Fruit fly (Drosophila melanogaster) whole organism, embryonic: Measurements from ENCODE around the gene Lcp65Ag2.

Source experiments
- CG17568 ChIP-seq: fragments of 200-800 bp; sonication (Bioruptor generic); optimal IDR thresholded peaks from 2 replicates; lab custom pipeline; 2018; ENCODE audit warnings: missing biosample characterization, mild to moderate bottlenecking, missing genetic modification characterization, moderate library complexity
- CG18619 ChIP-seq: fragments of 200-800 bp; sonication (Bioruptor generic); optimal IDR thresholded peaks from 3 replicates; lab custom pipeline; 2017; ENCODE audit warnings: missing biosample characterization, mild to moderate bottlenecking, missing genetic modification characterization
- bbx ChIP-seq: fragments of 200-800 bp; sonication (Bioruptor generic); IDR thresholded peaks from 2 replicates; pipeline ENCODE4 v1.3.6; 2022; ENCODE audit warnings: missing biosample characterization, missing genetic modification characterization; ENCODE audit not compliant: partially characterized antibody

DNA sequence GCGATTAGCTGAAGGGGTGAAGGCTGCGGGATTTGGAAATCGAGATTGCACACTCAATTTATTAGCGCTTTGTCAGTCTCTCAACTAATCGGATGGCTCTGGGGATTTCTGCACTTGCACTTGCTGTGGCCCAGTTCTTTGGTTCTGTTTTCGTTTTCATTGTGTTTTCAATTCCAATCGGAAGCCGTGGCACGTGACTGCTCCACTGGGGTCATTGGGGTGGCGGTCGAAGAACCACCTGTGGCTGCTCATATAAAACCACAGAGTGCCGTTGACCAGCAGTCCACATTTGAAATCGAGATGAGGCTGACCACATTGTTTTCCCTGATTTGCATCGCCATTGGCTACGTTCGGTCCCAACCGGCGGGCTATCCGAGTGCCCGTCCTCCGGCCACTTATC, 27.1 kb upstream of the Lcp65Ag2 start, which contains the start of gene Cpr65Az:
- no peak for TF ChIP-seq CG18619 (GFP tag; lab: Kevin White, UChicago)
- no peak for TF ChIP-seq CG17568 (GFP tag; lab: Kevin White, UChicago)
- no peak for TF ChIP-seq bbx (GFP tag; lab: Robert Waterston, UW)
